Fruit fly (Drosophila melanogaster) whole organism, adult: Measurements from ENCODE around the gene z.

Source experiments
- CG11617 ChIP-seq: fragments of 200-800 bp; sonication (Bioruptor generic); optimal IDR thresholded peaks from 2 replicates; lab custom pipeline; 2017; ENCODE audit warnings: mild to moderate bottlenecking, missing biosample characterization, missing genetic modification reagents, missing genetic modification characterization
- CG12768 ChIP-seq: fragments of 200-800 bp; sonication (Bioruptor generic); optimal IDR thresholded peaks from 2 replicates; lab custom pipeline; 2017; ENCODE audit warnings: missing biosample characterization, missing genetic modification characterization, mild to moderate bottlenecking, moderate library complexity, missing genetic modification reagents
- CG14711 ChIP-seq: fragments of 200-800 bp; sonication (Bioruptor generic); optimal IDR thresholded peaks from 2 replicates; lab custom pipeline; 2018; ENCODE audit warnings: missing biosample characterization, mild to moderate bottlenecking, missing genetic modification characterization, moderate library complexity
- CG1620 ChIP-seq: fragments of 200-800 bp; sonication (Bioruptor generic); optimal IDR thresholded peaks from 2 replicates; lab custom pipeline; 2016; ENCODE audit warnings: missing biosample characterization, missing genetic modification characterization
- CG33017 ChIP-seq: fragments of 200-800 bp; sonication (Bioruptor generic); optimal IDR thresholded peaks from 2 replicates; lab custom pipeline; 2018; ENCODE audit warnings: missing biosample characterization, mild to moderate bottlenecking, missing genetic modification characterization, moderate library complexity
- CG5204 ChIP-seq: fragments of 200-800 bp; sonication (Bioruptor generic); optimal IDR thresholded peaks from 2 replicates; lab custom pipeline; 2016; ENCODE audit warnings: missing biosample characterization, missing genetic modification characterization
- CG7045 ChIP-seq: fragments of 200-800 bp; sonication (Bioruptor generic); optimal IDR thresholded peaks from 2 replicates; lab custom pipeline; 2017; ENCODE audit warnings: missing biosample characterization, mild to moderate bottlenecking, missing genetic modification characterization
- CG7101 ChIP-seq: fragments of 200-800 bp; sonication (Bioruptor generic); optimal IDR thresholded peaks from 2 replicates; lab custom pipeline; 2018; ENCODE audit warnings: missing biosample characterization, mild to moderate bottlenecking, missing genetic modification characterization, moderate library complexity
- Clk ChIP-seq: fragments of 200-800 bp; sonication (Bioruptor generic); optimal IDR thresholded peaks from 2 replicates; lab custom pipeline; 2017; ENCODE audit warnings: missing biosample characterization, missing genetic modification characterization
- Crg-1 ChIP-seq: fragments of 200-800 bp; sonication (Bioruptor generic); optimal IDR thresholded peaks from 2 replicates; lab custom pipeline; 2016; ENCODE audit warnings: missing biosample characterization, missing genetic modification characterization
- Hr96 ChIP-seq: fragments of 200-800 bp; sonication (Bioruptor generic); optimal IDR thresholded peaks from 2 replicates; lab custom pipeline; 2016; ENCODE audit warnings: missing biosample characterization, missing genetic modification characterization
- Mnt ChIP-seq: fragments of 200-800 bp; sonication (Bioruptor generic); optimal IDR thresholded peaks from 2 replicates; lab custom pipeline; 2016; ENCODE audit warnings: missing biosample characterization, mild to moderate bottlenecking, missing genetic modification characterization
- bab1 ChIP-seq: fragments of 200-800 bp; sonication (Bioruptor generic); optimal IDR thresholded peaks from 3 replicates; lab custom pipeline; 2019; ENCODE audit warnings: missing biosample characterization, mild to moderate bottlenecking, missing genetic modification characterization, moderate library complexity
- cic ChIP-seq: fragments of 200-800 bp; sonication (Bioruptor generic); optimal IDR thresholded peaks from 2 replicates; lab custom pipeline; 2017; ENCODE audit warnings: missing biosample characterization, mild to moderate bottlenecking, missing genetic modification characterization, moderate library complexity
- cnc ChIP-seq, 2 experiments: fragments of >200 bp; optimal IDR thresholded peaks; 2 replicates each; lab custom pipeline; 2017
- kay ChIP-seq: fragments of 200-800 bp; sonication (Bioruptor generic); peaks from one replicate; lab custom pipeline; 2016; ENCODE audit warnings: missing biosample characterization, missing genetic modification characterization, borderline replicate concordance
- ovo ChIP-seq: fragments of 200-800 bp; sonication (Bioruptor generic); optimal IDR thresholded peaks from 2 replicates; lab custom pipeline; 2016; ENCODE audit warnings: missing biosample characterization, missing genetic modification characterization
- pad ChIP-seq: fragments of 200-800 bp; sonication (Bioruptor generic); optimal IDR thresholded peaks from 3 replicates; lab custom pipeline; 2017; ENCODE audit warnings: missing biosample characterization, missing genetic modification characterization, mild to moderate bottlenecking, moderate library complexity, missing genetic modification reagents
- tj ChIP-seq: fragments of 200-800 bp; sonication (Bioruptor generic); optimal IDR thresholded peaks from 3 replicates; lab custom pipeline; 2017; ENCODE audit warnings: missing biosample characterization, mild to moderate bottlenecking, missing genetic modification characterization, moderate library complexity
- toe ChIP-seq: fragments of 200-800 bp; sonication (Bioruptor generic); optimal IDR thresholded peaks from 2 replicates; lab custom pipeline; 2016; ENCODE audit warnings: missing biosample characterization, missing genetic modification characterization

The z gene

dm6 chrX:2447750-2448299, at the start of gene z:
TSS of gene z (plus strand) at chrX:2447769.
- TF ChIP-seq Mnt (GFP tag; lab: Kevin White, UChicago) (peak; percentile 42), tj (GFP tag; lab: Kevin White, UChicago) (peak; percentile 45), CG1620 (peak; percentile 5), toe (GFP tag; lab: Kevin White, UChicago) (peak; percentile 0), Clk (GFP tag; lab: Kevin White, UChicago) (no peak)

dm6 chrX:2399438-2399837, 48.1 kb upstream of the z start:
- no peak for TF ChIP-seq tj (GFP tag; lab: Kevin White, UChicago)
- no peak for TF ChIP-seq CG1620
- no peak for TF ChIP-seq cic (GFP tag; lab: Kevin White, UChicago)
- TF ChIP-seq CG7101 = no peak

- TF ChIP-seq CG12768 (GFP tag; lab: Kevin White, UChicago) = no peak
- no peak for TF ChIP-seq bab1 (GFP tag; lab: Kevin White, UChicago)
- no peak for TF ChIP-seq ovo
Observed at dm6 chrX:2408675-2409163, 38.9 kb upstream of the z start.

dm6 chrX:2410805-2411204, 36.8 kb upstream of the z start, which contains the start of gene CG12496:
TSS of gene CG12496 (minus strand) at chrX:2410901.
- TF ChIP-seq CG5204 (GFP tag; lab: Kevin White, UChicago) (no peak), CG14711 (tag; lab: Kevin White, UChicago) (no peak), CG1620 (no peak), Clk (GFP tag; lab: Kevin White, UChicago) (no peak), CG33017 (tag; lab: Kevin White, UChicago) (no peak), bab1 (GFP tag; lab: Kevin White, UChicago) (no peak), CG7045 (GFP tag; lab: Kevin White, UChicago) (no peak), Hr96 (GFP tag; lab: Kevin White, UChicago) (no peak), cic (GFP tag; lab: Kevin White, UChicago) (no peak), kay (no peak), cnc (optimal IDR thresholded peaks at IDR 0.05; lab: Kevin White, UChicago) (no peak), pad (GFP tag; lab: Kevin White, UChicago) (no peak), CG12768 (GFP tag; lab: Kevin White, UChicago) (no peak), Crg-1 (GFP tag; lab: Kevin White, UChicago) (no peak), tj (GFP tag; lab: Kevin White, UChicago) (no peak), CG7101 (no peak), ovo (no peak), Mnt (GFP tag; lab: Kevin White, UChicago) (no peak)

dm6 chrX:2419518-2419917, 28.1 kb upstream of the z start:
- TF ChIP-seq Mnt (GFP tag; lab: Kevin White, UChicago) (no peak), CG12768 (GFP tag; lab: Kevin White, UChicago) (no peak), bab1 (GFP tag; lab: Kevin White, UChicago) (no peak), cic (GFP tag; lab: Kevin White, UChicago) (no peak), CG33017 (tag; lab: Kevin White, UChicago) (no peak), tj (GFP tag; lab: Kevin White, UChicago) (no peak), ovo (no peak), cnc (optimal IDR thresholded peaks at IDR 0.05; lab: Kevin White, UChicago) (no peak), CG7101 (no peak), Crg-1 (GFP tag; lab: Kevin White, UChicago) (no peak), CG5204 (GFP tag; lab: Kevin White, UChicago) (no peak), Hr96 (GFP tag; lab: Kevin White, UChicago) (no peak), toe (GFP tag; lab: Kevin White, UChicago) (no peak), CG7045 (GFP tag; lab: Kevin White, UChicago) (no peak), CG14711 (tag; lab: Kevin White, UChicago) (no peak), Clk (GFP tag; lab: Kevin White, UChicago) (no peak)

dm6 chrX:2425755-2426154, 21.8 kb upstream of the z start, which contains the start of gene CG32797:
TSS of gene CG32797 (minus strand) at chrX:2425855.
- TF ChIP-seq Crg-1 (GFP tag; lab: Kevin White, UChicago) (no peak), pad (GFP tag; lab: Kevin White, UChicago) (no peak), Mnt (GFP tag; lab: Kevin White, UChicago) (no peak), CG1620 (no peak), ovo (no peak), CG5204 (GFP tag; lab: Kevin White, UChicago) (no peak), CG12768 (GFP tag; lab: Kevin White, UChicago) (no peak), cic (GFP tag; lab: Kevin White, UChicago) (no peak), kay (no peak), Hr96 (GFP tag; lab: Kevin White, UChicago) (no peak), CG33017 (tag; lab: Kevin White, UChicago) (no peak), cnc (optimal IDR thresholded peaks at IDR 0.05; lab: Kevin White, UChicago) (no peak), CG7045 (GFP tag; lab: Kevin White, UChicago) (no peak), tj (GFP tag; lab: Kevin White, UChicago) (no peak)

dm6 chrX:2428903-2429302, 18.7 kb upstream of the z start, which contains the start of gene gt:
TSS of gene gt (minus strand) at chrX:2428967.
- TF ChIP-seq kay = no peak
- TF ChIP-seq Mnt (GFP tag; lab: Kevin White, UChicago) = no peak
- TF ChIP-seq CG33017 (tag; lab: Kevin White, UChicago) = no peak
- TF ChIP-seq ovo = no peak
- TF ChIP-seq toe (GFP tag; lab: Kevin White, UChicago) = no peak
- TF ChIP-seq CG11617 (GFP tag; lab: Kevin White, UChicago) = no peak
- TF ChIP-seq CG7101 = no peak
- no peak for TF ChIP-seq CG12768 (GFP tag; lab: Kevin White, UChicago)
- TF ChIP-seq tj (GFP tag; lab: Kevin White, UChicago) = no peak
